Fruit fly (Drosophila melanogaster) whole organism, pupa: ENCODE measurements around the gene CG15528.

Source experiments
- CG10348 ChIP-seq: fragments of 200-800 bp; sonication (Bioruptor generic); IDR thresholded peaks from 2 replicates; pipeline ENCODE4 v1.3.6; 2022; ENCODE audit warnings: missing biosample characterization, missing genetic modification characterization
- CG12605 ChIP-seq: fragments of 200-800 bp; sonication (Bioruptor generic); IDR thresholded peaks from 2 replicates; pipeline ENCODE4 v1.3.6; 2022; ENCODE audit warnings: missing biosample characterization, missing genetic modification characterization
- CG13204 ChIP-seq: fragments of 200-800 bp; sonication (Bioruptor generic); optimal IDR thresholded peaks from 2 replicates; lab custom pipeline; 2018; ENCODE audit warnings: missing biosample characterization, mild to moderate bottlenecking, missing genetic modification characterization, moderate library complexity
- CG14655 ChIP-seq: fragments of 200-800 bp; sonication (Bioruptor generic); optimal IDR thresholded peaks from 3 replicates; lab custom pipeline; 2017; ENCODE audit warnings: mild to moderate bottlenecking, missing biosample characterization, missing genetic modification reagents, missing genetic modification characterization
- CG15710 ChIP-seq: fragments of 200-800 bp; sonication (Bioruptor generic); optimal IDR thresholded peaks from 2 replicates; lab custom pipeline; 2018; ENCODE audit warnings: missing biosample characterization, mild to moderate bottlenecking, missing genetic modification characterization, moderate library complexity
- CG17806 ChIP-seq: fragments of 200-800 bp; sonication (Bioruptor generic); optimal IDR thresholded peaks from 2 replicates; lab custom pipeline; 2018; ENCODE audit warnings: missing biosample characterization, mild to moderate bottlenecking, missing genetic modification characterization, moderate library complexity
- CG32121 ChIP-seq: fragments of 200-800 bp; sonication (Bioruptor generic); IDR thresholded peaks from 2 replicates; pipeline ENCODE4 v1.3.6; 2022; ENCODE audit warnings: missing biosample characterization, missing genetic modification characterization
- CG34367 ChIP-seq: fragments of 200-800 bp; sonication (Bioruptor generic); optimal IDR thresholded peaks from 2 replicates; lab custom pipeline; 2018; ENCODE audit warnings: missing biosample characterization, mild to moderate bottlenecking, missing genetic modification characterization
- CG4496 ChIP-seq: fragments of 200-800 bp; sonication (Bioruptor generic); IDR thresholded peaks from 3 replicates; pipeline ENCODE4 v1.3.6; 2022; ENCODE audit warnings: missing biosample characterization, missing genetic modification characterization
- CG8159 ChIP-seq: fragments of 200-800 bp; sonication (Bioruptor generic); optimal IDR thresholded peaks from 3 replicates; lab custom pipeline; 2018; ENCODE audit warnings: missing biosample characterization, mild to moderate bottlenecking, missing genetic modification characterization, moderate library complexity
- CG8301 ChIP-seq: fragments of 200-800 bp; sonication (Bioruptor generic); optimal IDR thresholded peaks from 2 replicates; lab custom pipeline; 2018; ENCODE audit warnings: missing biosample characterization, mild to moderate bottlenecking, missing genetic modification characterization
- CG9948 ChIP-seq: fragments of 200-800 bp; sonication (Bioruptor generic); optimal IDR thresholded peaks from 2 replicates; lab custom pipeline; 2018; ENCODE audit warnings: missing biosample characterization, mild to moderate bottlenecking, missing genetic modification characterization, moderate library complexity
- D1 ChIP-seq: fragments of 200-800 bp; sonication (Bioruptor generic); optimal IDR thresholded peaks from 2 replicates; lab custom pipeline; 2018; ENCODE audit warnings: missing biosample characterization, mild to moderate bottlenecking, missing genetic modification characterization, moderate library complexity
- EcR ChIP-seq: fragments of 200-800 bp; sonication (Bioruptor generic); optimal IDR thresholded peaks from 3 replicates; lab custom pipeline; 2019; ENCODE audit warnings: missing biosample characterization, missing genetic modification characterization, mild to moderate bottlenecking, moderate library complexity, missing genetic modification reagents
- Ets98B ChIP-seq: fragments of 200-800 bp; sonication (Bioruptor generic); IDR thresholded peaks from 2 replicates; pipeline ENCODE4 v1.3.6; 2022; ENCODE audit warnings: missing biosample characterization, missing genetic modification characterization
- Pif1A ChIP-seq: fragments of 200-800 bp; sonication (Bioruptor generic); optimal IDR thresholded peaks from 3 replicates; lab custom pipeline; 2016; ENCODE audit warnings: missing biosample characterization, missing genetic modification characterization
- Pif1B ChIP-seq: fragments of 200-800 bp; sonication (Bioruptor generic); optimal IDR thresholded peaks from 3 replicates; lab custom pipeline; 2016; ENCODE audit warnings: missing biosample characterization, missing genetic modification characterization
- Snoo ChIP-seq: fragments of 200-800 bp; sonication (Bioruptor generic); optimal IDR thresholded peaks from 3 replicates; lab custom pipeline; 2017; ENCODE audit warnings: missing biosample characterization, mild to moderate bottlenecking, missing genetic modification characterization, inconsistent platforms
- fd96Ca ChIP-seq: fragments of 200-800 bp; sonication (Bioruptor generic); IDR thresholded peaks from 3 replicates; pipeline ENCODE4 v1.3.6; 2022; ENCODE audit warnings: missing biosample characterization, missing genetic modification characterization
- gl ChIP-seq: fragments of 200-800 bp; sonication (Bioruptor generic); optimal IDR thresholded peaks from 2 replicates; lab custom pipeline; 2018; ENCODE audit warnings: missing biosample characterization, mild to moderate bottlenecking, missing genetic modification characterization
- rn ChIP-seq: fragments of 200-800 bp; sonication (Bioruptor generic); IDR thresholded peaks from 2 replicates; pipeline ENCODE4 v1.3.6; 2022; ENCODE audit warnings: missing biosample characterization, missing genetic modification characterization

CG15528 gene

DNA sequence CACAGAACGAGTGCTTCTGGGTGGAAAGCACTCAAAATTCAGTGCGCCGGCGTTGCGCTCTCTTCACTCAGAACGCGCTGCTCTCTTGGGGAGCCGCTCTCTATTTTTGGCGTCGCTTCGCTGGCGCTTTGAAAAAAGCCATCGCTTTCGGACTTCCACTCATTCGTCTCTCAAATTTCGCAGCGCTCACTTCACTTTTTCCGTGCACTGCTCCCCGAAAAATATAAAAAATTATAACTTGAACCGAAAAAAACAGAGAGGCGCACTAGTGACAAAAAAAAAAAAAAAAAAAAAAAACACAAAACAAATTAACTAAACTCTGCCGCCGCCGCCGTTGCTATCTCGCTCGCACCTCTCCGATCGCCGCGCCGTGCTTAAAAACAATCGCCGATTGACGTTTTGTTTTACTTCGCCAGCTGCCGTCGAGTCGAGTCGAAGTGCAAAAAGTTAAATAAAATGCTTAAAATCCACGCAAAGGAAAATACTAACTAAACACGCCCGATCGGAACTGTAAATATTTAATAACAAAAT, 47.5 kb upstream of the CG15528 start:
- peak; percentile 17 for TF ChIP-seq EcR (GFP tag; lab: Kevin White, UChicago)
- peak; percentile 44 for TF ChIP-seq Pif1B (GFP tag; lab: Kevin White, UChicago)
- no peak for TF ChIP-seq CG8159 (tag; lab: Kevin White, UChicago)
- no peak for TF ChIP-seq CG34367 (tag; lab: Kevin White, UChicago)
- peak; percentile 47 for TF ChIP-seq Snoo (tag; lab: Kevin White, UChicago)
- peak; percentile 71 for TF ChIP-seq fd96Ca (GFP tag; lab: Robert Waterston, UW)
- no peak for TF ChIP-seq CG10348
- TF ChIP-seq CG12605 (GFP tag; lab: Robert Waterston, UW), result peak; percentile 78
- peak; percentile 89 for TF ChIP-seq CG4496 (GFP tag; lab: Robert Waterston, UW)
- TF ChIP-seq CG13204, result peak; percentile 47
- TF ChIP-seq Ets98B, result peak; percentile 82; the same call in 1 of the 2 replicates
- TF ChIP-seq CG32121 (GFP tag; lab: Robert Waterston, UW), result peak; percentile 50; the same call in 1 of the 2 replicates

DNA sequence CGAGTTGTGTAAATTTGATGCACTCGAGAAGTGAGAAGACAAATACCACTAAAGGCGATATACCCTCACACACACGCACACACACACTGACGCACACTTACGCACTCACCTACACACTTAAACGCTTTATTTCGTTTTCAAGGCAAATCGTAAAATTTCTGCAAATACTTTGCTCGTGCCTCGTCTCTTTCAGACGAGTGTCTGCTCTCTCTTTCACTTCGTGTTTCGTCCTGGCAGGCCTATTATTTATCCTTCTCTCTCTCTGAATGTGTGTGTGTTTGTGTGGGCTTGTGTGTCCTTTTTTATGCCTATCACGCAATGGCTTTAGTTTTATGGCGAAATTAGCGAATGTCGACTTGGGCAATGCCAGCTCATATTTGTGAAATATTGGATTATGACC, 46.3 kb upstream of the CG15528 start:
- TF ChIP-seq CG8301 (no peak), CG14655 (no peak), Ets98B (no peak), CG32121 (GFP tag; lab: Robert Waterston, UW) (no peak), EcR (GFP tag; lab: Kevin White, UChicago) (no peak), CG12605 (GFP tag; lab: Robert Waterston, UW) (no peak), CG10348 (no peak), D1 (tag; lab: Kevin White, UChicago) (no peak), CG9948 (tag; lab: Kevin White, UChicago) (no peak), Snoo (tag; lab: Kevin White, UChicago) (no peak)

DNA sequence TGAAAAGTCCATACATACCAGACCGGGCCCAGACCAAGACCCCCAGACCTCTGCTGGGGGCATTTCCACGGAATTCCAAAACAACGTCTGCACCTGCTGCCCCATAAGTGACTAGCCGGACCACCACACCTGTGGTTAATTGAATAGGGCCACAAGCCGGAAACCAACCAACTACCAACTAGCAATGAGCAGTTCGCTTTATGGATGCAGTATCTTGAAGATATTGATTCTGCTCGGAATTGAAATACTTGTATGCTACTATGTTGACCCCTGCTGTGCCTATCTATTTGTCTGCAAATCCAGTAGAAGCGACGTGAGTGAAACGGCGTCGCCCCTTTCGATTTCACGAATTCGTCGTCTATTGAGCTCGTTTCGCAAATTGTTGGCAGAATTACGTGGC, 43.9 kb upstream of the CG15528 start:
- peak; percentile 77 for TF ChIP-seq CG9948 (tag; lab: Kevin White, UChicago)
- peak; percentile 97 for TF ChIP-seq fd96Ca (GFP tag; lab: Robert Waterston, UW)
- TF ChIP-seq CG13204, result no peak
- peak; percentile 90 for TF ChIP-seq rn (GFP tag; lab: Robert Waterston, UW)
- TF ChIP-seq CG14655, result peak; percentile 88
- TF ChIP-seq CG8159 (tag; lab: Kevin White, UChicago), result peak; percentile 82
- peak; percentile 83 for TF ChIP-seq CG17806 (tag; lab: Kevin White, UChicago)
- TF ChIP-seq CG8301, result peak; percentile 90
- TF ChIP-seq Ets98B, result peak; percentile 96
- no peak for TF ChIP-seq EcR (GFP tag; lab: Kevin White, UChicago)
- TF ChIP-seq CG10348, result peak; percentile 78
- TF ChIP-seq CG32121 (GFP tag; lab: Robert Waterston, UW), result peak; percentile 95
- peak; percentile 69 for TF ChIP-seq Pif1A
- no peak for TF ChIP-seq D1 (tag; lab: Kevin White, UChicago)
- peak; percentile 79 for TF ChIP-seq CG15710 (tag; lab: Kevin White, UChicago)
- TF ChIP-seq Pif1B (GFP tag; lab: Kevin White, UChicago), result peak; percentile 81
- TF ChIP-seq CG12605 (GFP tag; lab: Robert Waterston, UW), result peak; percentile 91
- peak; percentile 81 for TF ChIP-seq CG34367 (tag; lab: Kevin White, UChicago)
- peak; percentile 31 for TF ChIP-seq Snoo (tag; lab: Kevin White, UChicago)
- TF ChIP-seq CG4496 (GFP tag; lab: Robert Waterston, UW), result peak; percentile 97
- peak; percentile 52 for TF ChIP-seq gl (tag; lab: Kevin White, UChicago)

- TF ChIP-seq CG8159 (tag; lab: Kevin White, UChicago), result no peak
- TF ChIP-seq CG13204, result peak; percentile 88
- TF ChIP-seq rn (GFP tag; lab: Robert Waterston, UW), result peak; percentile 48; the same call in 1 of the 2 replicates
Measured at dm6 chr3R:30095381-30095780, 43.5 kb upstream of the CG15528 start.

dm6 chr3R:30092700-30093044, 40.8 kb upstream of the CG15528 start:
- TF ChIP-seq CG15710 (tag; lab: Kevin White, UChicago) (no peak), CG10348 (0 out of 2 replicates have a peak, but pooled peaks have one; percentile 22), Pif1A (peak; percentile 67), CG32121 (GFP tag; lab: Robert Waterston, UW) (peak; percentile 86), Snoo (tag; lab: Kevin White, UChicago) (no peak), CG8159 (tag; lab: Kevin White, UChicago) (no peak), CG17806 (tag; lab: Kevin White, UChicago) (peak; percentile 16), CG14655 (peak; percentile 56), D1 (tag; lab: Kevin White, UChicago) (no peak), CG4496 (GFP tag; lab: Robert Waterston, UW) (peak; percentile 88), Pif1B (GFP tag; lab: Kevin White, UChicago) (peak; percentile 3), Ets98B (peak; percentile 86), CG13204 (no peak), gl (tag; lab: Kevin White, UChicago) (no peak), CG34367 (tag; lab: Kevin White, UChicago) (no peak), CG12605 (GFP tag; lab: Robert Waterston, UW) (no peak), rn (GFP tag; lab: Robert Waterston, UW) (peak; percentile 68; the same call in 1 of the 2 replicates), EcR (GFP tag; lab: Kevin White, UChicago) (no peak), CG8301 (peak; percentile 58), CG9948 (tag; lab: Kevin White, UChicago) (peak; percentile 21), fd96Ca (GFP tag; lab: Robert Waterston, UW) (peak; percentile 86)
